Worm (Caenorhabditis elegans) whole organism, young adult: ENCODE measurements around the gene sart-3.

ENCODE experiments used
- B0019.2 ChIP-seq: fragments of 200-800 bp; sonication (Bioruptor generic); conservative IDR thresholded peaks from 2 replicates; pipeline ENCODE4 v1.3.6; 2022; ENCODE audit warnings: missing genetic modification reagents, missing genetic modification characterization, missing compliant biosample characterization
- C06A6.2 ChIP-seq: fragments of 200-800 bp; sonication (Bioruptor generic); conservative IDR thresholded peaks from 2 replicates; pipeline ENCODE4 v1.3.6; 2022; ENCODE audit warnings: missing genetic modification characterization, missing compliant biosample characterization
- D2030.7 ChIP-seq: fragments of 200-800 bp; sonication (Bioruptor generic); IDR thresholded peaks from 2 replicates; pipeline ENCODE4 v1.3.6; 2022; ENCODE audit warnings: missing genetic modification reagents, missing genetic modification characterization, missing compliant biosample characterization
- F33H1.4 ChIP-seq: fragments of 200-800 bp; sonication (Bioruptor generic); IDR thresholded peaks from 2 replicates; pipeline ENCODE4 v1.3.6; 2022; ENCODE audit warnings: missing genetic modification reagents, missing genetic modification characterization, missing compliant biosample characterization
- F49E8.2 ChIP-seq: sonication (generic microtip); optimal IDR thresholded peaks from 3 replicates; lab custom pipeline; 2017; ENCODE audit warnings: missing genetic modification characterization, mild to moderate bottlenecking, missing compliant biosample characterization, antibody characterized with exemption, moderate library complexity; ENCODE audit not compliant: insufficient read depth
- F57C9.4 ChIP-seq: sonication (generic microtip); optimal IDR thresholded peaks from 2 replicates; lab custom pipeline; 2017; ENCODE audit warnings: mild to moderate bottlenecking, missing genetic modification characterization, missing compliant biosample characterization
- T07F8.4 ChIP-seq: sonication (generic microtip); optimal IDR thresholded peaks from 2 replicates; lab custom pipeline; 2016; ENCODE audit warnings: mild to moderate bottlenecking, missing genetic modification characterization, moderate library complexity, missing compliant biosample characterization
- Y67H2A.10 ChIP-seq: fragments of 200-800 bp; sonication (Bioruptor generic); conservative IDR thresholded peaks from 2 replicates; pipeline ENCODE4 v1.3.6; 2022; ENCODE audit warnings: missing genetic modification reagents, missing genetic modification characterization, missing compliant biosample characterization
- ama-1 ChIP-seq, 3 experiments: fragments of 150-350 bp in 1 of 3; sonication (generic microtip) in 2 of 3; optimal IDR thresholded peaks; 2 replicates each; lab custom pipeline; 2014 to 2018; ENCODE audit warnings: missing biosample characterization in 2 of 3, missing genetic modification characterization in 2 of 3, missing genetic modification reagents in 2 of 3
- aptf-2 ChIP-seq: fragments of 200-800 bp; sonication (Bioruptor generic); conservative IDR thresholded peaks from 2 replicates; pipeline ENCODE4 v1.3.6; 2022; ENCODE audit warnings: missing genetic modification reagents, missing genetic modification characterization, missing compliant biosample characterization
- aptf-3 ChIP-seq: fragments of 200-800 bp; sonication (Bioruptor generic); IDR thresholded peaks from 2 replicates; pipeline ENCODE4 v1.3.6; 2022; ENCODE audit warnings: missing genetic modification characterization, missing compliant biosample characterization
- athp-1 ChIP-seq: sonication (generic microtip); optimal IDR thresholded peaks from 2 replicates; lab custom pipeline; 2017; ENCODE audit warnings: mild to moderate bottlenecking, missing genetic modification characterization, missing compliant biosample characterization
- attf-6 ChIP-seq: fragments of 200-800 bp; sonication (Bioruptor generic); IDR thresholded peaks from 2 replicates; pipeline ENCODE4 v1.3.6; 2022; ENCODE audit warnings: missing genetic modification reagents, missing genetic modification characterization, missing compliant biosample characterization
- ccch-3 ChIP-seq: fragments of 200-800 bp; sonication (Bioruptor generic); optimal IDR thresholded peaks from 2 replicates; lab custom pipeline; 2018; ENCODE audit warnings: mild to moderate bottlenecking, missing genetic modification characterization, missing compliant biosample characterization
- cebp-2 ChIP-seq: fragments of 200-800 bp; sonication (Bioruptor generic); IDR thresholded peaks from 2 replicates; pipeline ENCODE4 v1.3.6; 2022; ENCODE audit warnings: missing genetic modification characterization, missing compliant biosample characterization
- ceh-100 ChIP-seq: fragments of 200-800 bp; sonication (Bioruptor generic); IDR thresholded peaks from 2 replicates; pipeline ENCODE4 v1.3.6; 2022; ENCODE audit warnings: missing genetic modification reagents, missing genetic modification characterization, missing compliant biosample characterization
- ceh-40 ChIP-seq: fragments of 200-800 bp; sonication (Bioruptor generic); IDR thresholded peaks from 2 replicates; pipeline ENCODE4 v1.3.6; 2022; ENCODE audit warnings: missing genetic modification characterization, missing compliant biosample characterization
- ceh-58 ChIP-seq: fragments of 200-800 bp; sonication (Bioruptor generic); IDR thresholded peaks from 2 replicates; pipeline ENCODE4 v1.3.6; 2022; ENCODE audit warnings: missing genetic modification characterization, missing compliant biosample characterization
- chd-7 ChIP-seq: sonication (generic microtip); optimal IDR thresholded peaks from 2 replicates; lab custom pipeline; 2016; ENCODE audit warnings: mild to moderate bottlenecking, missing genetic modification characterization, moderate library complexity, missing compliant biosample characterization
- egl-44 ChIP-seq: fragments of 200-800 bp; sonication (Bioruptor generic); IDR thresholded peaks from 2 replicates; pipeline ENCODE4 v1.3.6; 2022; ENCODE audit warnings: missing genetic modification reagents, missing genetic modification characterization, missing compliant biosample characterization
- ekl-4 ChIP-seq: fragments of 200-800 bp; sonication (Bioruptor generic); IDR thresholded peaks from 2 replicates; pipeline ENCODE4 v1.3.6; 2022; ENCODE audit warnings: missing genetic modification reagents, missing genetic modification characterization, missing compliant biosample characterization
- hmg-1.2 ChIP-seq: fragments of 200-800 bp; sonication (Bioruptor generic); IDR thresholded peaks from 2 replicates; pipeline ENCODE4 v1.3.6; 2022; ENCODE audit warnings: missing genetic modification reagents, missing genetic modification characterization, missing compliant biosample characterization
- hrde-1 ChIP-seq: sonication (generic microtip); optimal IDR thresholded peaks from 2 replicates; lab custom pipeline; 2016; ENCODE audit warnings: missing genetic modification characterization, mild to moderate bottlenecking, missing compliant biosample characterization, moderate library complexity, missing genotype, missing genetic modification reagents, borderline replicate concordance
- hsf-1 ChIP-seq: fragments of 200-800 bp; sonication (Bioruptor generic); IDR thresholded peaks from 2 replicates; pipeline ENCODE4 v1.3.6; 2022; ENCODE audit warnings: missing genetic modification reagents, missing genetic modification characterization, missing compliant biosample characterization
- let-607 ChIP-seq, 2 experiments: fragments of 200-800 bp in 1 of 2; sonication (Bioruptor generic) in 1 of 2; sonication (generic microtip) in 1 of 2; optimal IDR thresholded peaks; 2 replicates each; lab custom pipeline; 2016 to 2018; ENCODE audit warnings: mild to moderate bottlenecking in 2 of 2, missing compliant biosample characterization in 2 of 2, missing genetic modification characterization in 2 of 2, moderate library complexity in 2 of 2, missing genotype in 1 of 2
- lin-26 ChIP-seq: fragments of 200-800 bp; sonication (Bioruptor generic); IDR thresholded peaks from 2 replicates; pipeline ENCODE4 v1.3.6; 2022; ENCODE audit warnings: missing genetic modification reagents, missing genetic modification characterization, missing compliant biosample characterization
- lin-54 ChIP-seq: fragments of 200-800 bp; sonication (Bioruptor generic); optimal IDR thresholded peaks from 2 replicates; lab custom pipeline; 2018; ENCODE audit warnings: mild to moderate bottlenecking, missing genetic modification characterization, missing compliant biosample characterization
- lsl-1 ChIP-seq: fragments of 200-800 bp; sonication (Bioruptor generic); optimal IDR thresholded peaks from 2 replicates; lab custom pipeline; 2018; ENCODE audit warnings: mild to moderate bottlenecking, missing genetic modification characterization, moderate library complexity, missing compliant biosample characterization
- madf-3 ChIP-seq: fragments of 200-800 bp; sonication (Bioruptor generic); IDR thresholded peaks from 2 replicates; pipeline ENCODE4 v1.3.6; 2022; ENCODE audit warnings: missing genetic modification reagents, missing genetic modification characterization, missing compliant biosample characterization
- mcd-1 ChIP-seq: fragments of 200-800 bp; sonication (Bioruptor generic); IDR thresholded peaks from 2 replicates; pipeline ENCODE4 v1.3.6; 2022; ENCODE audit warnings: missing genetic modification reagents, missing genetic modification characterization, missing compliant biosample characterization
- mes-4 ChIP-seq: sonication (generic microtip); optimal IDR thresholded peaks from 2 replicates; lab custom pipeline; 2016; ENCODE audit warnings: missing genotype, missing genetic modification characterization, missing compliant biosample characterization
- mxl-1 ChIP-seq: sonication (generic microtip); optimal IDR thresholded peaks from 2 replicates; lab custom pipeline; 2016; ENCODE audit warnings: missing genetic modification characterization, missing compliant biosample characterization
- nfyb-1 ChIP-seq: fragments of 200-800 bp; sonication (Bioruptor generic); IDR thresholded peaks from 2 replicates; pipeline ENCODE4 v1.3.6; 2022; ENCODE audit warnings: missing genetic modification reagents, missing genetic modification characterization, missing compliant biosample characterization
- nhr-27 ChIP-seq: fragments of 200-800 bp; sonication (Bioruptor generic); optimal IDR thresholded peaks from 2 replicates; lab custom pipeline; 2018; ENCODE audit warnings: mild to moderate bottlenecking, missing genetic modification characterization, moderate library complexity, missing compliant biosample characterization
- nhr-90 ChIP-seq: sonication (generic microtip); optimal IDR thresholded peaks from 2 replicates; lab custom pipeline; 2016; ENCODE audit warnings: missing genotype, mild to moderate bottlenecking, missing genetic modification characterization, missing compliant biosample characterization
- pbrm-1 ChIP-seq: fragments of 200-800 bp; sonication (Bioruptor generic); IDR thresholded peaks from 2 replicates; pipeline ENCODE4 v1.3.6; 2022; ENCODE audit warnings: missing genetic modification reagents, missing genetic modification characterization, missing compliant biosample characterization
- rcor-1 ChIP-seq: fragments of 200-800 bp; sonication (Bioruptor generic); IDR thresholded peaks from 2 replicates; pipeline ENCODE4 v1.3.6; 2022; ENCODE audit warnings: missing genetic modification reagents, missing genetic modification characterization, missing compliant biosample characterization
- rec-8 ChIP-seq, 2 experiments: sonication (generic microtip); optimal IDR thresholded peaks; 2 replicates each; lab custom pipeline; 2016; ENCODE audit warnings: mild to moderate bottlenecking in 2 of 2, missing genetic modification characterization in 2 of 2, missing genetic modification reagents in 2 of 2, missing genotype in 2 of 2, missing biosample characterization in 1 of 2, missing compliant biosample characterization in 1 of 2, moderate library complexity in 1 of 2
- repo-1 ChIP-seq: sonication (generic microtip); optimal IDR thresholded peaks from 2 replicates; lab custom pipeline; 2017; ENCODE audit warnings: mild to moderate bottlenecking, missing genetic modification characterization, missing compliant biosample characterization
- sea-2 ChIP-seq: fragments of 200-800 bp; sonication (Bioruptor generic); IDR thresholded peaks from 2 replicates; pipeline ENCODE4 v1.3.6; 2022; ENCODE audit warnings: missing genetic modification characterization, missing compliant biosample characterization
- snpc-1.3 ChIP-seq: sonication (generic microtip); optimal IDR thresholded peaks from 2 replicates; lab custom pipeline; 2017; ENCODE audit warnings: missing genetic modification characterization, mild to moderate bottlenecking, missing compliant biosample characterization, antibody characterized with exemption, moderate library complexity, missing genotype, missing genetic modification reagents; ENCODE audit not compliant: insufficient read depth
- snpc-3.4 ChIP-seq: sonication (generic microtip); optimal IDR thresholded peaks from 2 replicates; lab custom pipeline; 2017; ENCODE audit warnings: missing genetic modification characterization, mild to moderate bottlenecking, missing compliant biosample characterization, antibody characterized with exemption, moderate library complexity, missing genotype, missing genetic modification reagents
- somi-1 ChIP-seq: fragments of 200-800 bp; sonication (Bioruptor generic); optimal IDR thresholded peaks from 2 replicates; lab custom pipeline; 2018; ENCODE audit warnings: mild to moderate bottlenecking, missing genetic modification characterization, missing compliant biosample characterization
- ztf-3 ChIP-seq: fragments of 200-800 bp; sonication (Bioruptor generic); optimal IDR thresholded peaks from 2 replicates; lab custom pipeline; 2018; ENCODE audit warnings: mild to moderate bottlenecking, missing genetic modification characterization, missing compliant biosample characterization
- ztf-6 ChIP-seq: fragments of 200-800 bp; sonication (Bioruptor generic); IDR thresholded peaks from 2 replicates; pipeline ENCODE4 v1.3.6; 2022; ENCODE audit warnings: missing genetic modification reagents, missing genetic modification characterization, missing compliant biosample characterization

The sart-3 gene

DNA sequence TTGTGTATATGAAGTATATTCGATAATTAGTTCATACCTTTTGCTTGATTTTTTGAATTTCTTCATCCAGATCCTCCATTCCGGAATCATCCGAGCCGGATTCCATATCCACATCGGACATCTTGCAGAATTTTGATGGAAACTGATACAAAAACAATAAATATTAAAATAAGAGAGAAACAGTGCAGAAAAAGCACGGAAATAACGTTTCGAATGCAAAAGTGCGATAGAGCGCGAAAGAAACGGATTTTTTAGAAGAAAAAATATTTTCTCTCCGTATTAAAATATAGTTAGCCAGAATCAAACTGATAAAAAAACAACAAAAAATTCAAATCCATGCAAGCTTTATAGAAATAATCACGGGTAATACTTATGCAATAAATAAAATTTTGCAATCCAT is at the start of gene sart-3:
TSS of gene sart-3 (minus strand) at position 219 of the 400 bp plus-strand sequence.
- TF ChIP-seq ama-1 (optimal IDR thresholded peaks at IDR 0.05; lab: Kevin White, UChicago) (no peak), ama-1 (GFP tag; optimal IDR thresholded peaks at IDR 0.05; lab: Kevin White, UChicago) (peak in 1 of 2 experiments; percentile 73), sea-2 (GFP tag; lab: Robert Waterston, UW) (no peak), hrde-1 (tag; lab: Kevin White, UChicago) (peak; percentile 45), let-607 (tag; optimal IDR thresholded peaks at IDR 0.05; lab: Kevin White, UChicago) (no peak), rcor-1 (GFP tag; lab: Robert Waterston, UW) (no peak), lin-54 (GFP tag; lab: Kevin White, UChicago) (peak; percentile 5), ceh-100 (no peak)

DNA sequence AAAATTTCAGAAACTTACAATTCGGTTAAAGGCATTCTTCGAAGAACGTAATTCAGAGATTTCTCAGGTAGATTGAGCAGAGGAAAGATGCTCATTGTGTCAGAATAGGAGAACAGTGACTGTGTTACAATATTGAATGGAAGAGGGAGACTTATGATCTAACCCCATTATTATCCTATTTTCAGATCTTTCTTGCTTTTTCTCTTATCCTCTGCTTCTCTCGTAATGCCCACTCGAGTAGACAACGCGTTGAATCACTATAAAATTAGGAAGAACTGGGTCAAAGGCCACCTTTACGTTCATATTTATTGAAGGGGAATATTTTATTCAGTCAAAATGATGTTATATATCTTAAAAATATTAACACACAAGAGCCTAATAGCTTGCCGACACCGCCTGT is 46.5 kb upstream of the sart-3 start, which contains the start of gene fbxb-76:
TSS of gene fbxb-76 (minus strand) at position 101 of the 400 bp plus-strand sequence.
- TF ChIP-seq aptf-3 (no peak), mxl-1 (tag; lab: Kevin White, UChicago) (no peak), ccch-3 (no peak), snpc-1.3 (tag; lab: Kevin White, UChicago) (no peak), lin-26 (GFP tag; lab: Robert Waterston, UW) (no peak), D2030.7 (GFP tag; lab: Robert Waterston, UW) (no peak), attf-6 (GFP tag; lab: Robert Waterston, UW) (no peak), hmg-1.2 (GFP tag; lab: Robert Waterston, UW) (no peak), B0019.2 (GFP tag; lab: Robert Waterston, UW) (no peak), ztf-3 (GFP tag; lab: Kevin White, UChicago) (no peak), T07F8.4 (no peak), cebp-2 (no peak), hsf-1 (GFP tag; lab: Robert Waterston, UW) (no peak), ceh-58 (no peak), rec-8 (tag; optimal IDR thresholded peaks at IDR 0.05; lab: Kevin White, UChicago) (no peak), C06A6.2 (GFP tag; lab: Robert Waterston, UW) (no peak), sea-2 (GFP tag; lab: Robert Waterston, UW) (no peak)

DNA sequence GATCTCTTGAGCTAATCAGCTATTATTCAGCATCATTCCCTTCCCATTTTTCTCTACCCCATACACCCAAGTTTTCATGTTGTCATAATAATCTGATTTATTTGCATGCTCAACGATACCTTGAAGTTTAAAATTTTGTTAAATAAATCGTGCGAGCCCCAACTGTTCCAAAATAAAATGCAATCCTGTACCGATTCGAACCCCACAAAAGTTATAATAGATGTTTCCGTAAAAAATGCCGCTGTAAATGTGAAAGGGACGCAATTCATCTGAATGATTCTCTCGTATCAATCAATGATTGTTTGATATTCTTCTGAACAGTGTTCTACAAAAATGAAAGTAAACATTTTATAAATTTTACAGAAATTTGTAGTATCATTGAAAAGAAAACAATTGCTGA is 44.7 kb upstream of the sart-3 start:
- TF ChIP-seq repo-1 (peak; percentile 55), F49E8.2 (tag; lab: Kevin White, UChicago) (peak; percentile 76), F33H1.4 (GFP tag; lab: Robert Waterston, UW) (no peak; the same call in 1 of the 2 replicates), nfyb-1 (GFP tag; lab: Robert Waterston, UW) (no peak), chd-7 (tag; lab: Kevin White, UChicago) (no peak), egl-44 (GFP tag; lab: Robert Waterston, UW) (0 out of 2 replicates have a peak, but pooled peaks have one; percentile 55), athp-1 (tag; lab: Kevin White, UChicago) (peak; percentile 37), madf-3 (GFP tag; lab: Robert Waterston, UW) (peak; percentile 82), ccch-3 (no peak), aptf-3 (no peak), lsl-1 (peak; percentile 57), somi-1 (GFP tag; lab: Kevin White, UChicago) (no peak), ekl-4 (GFP tag; lab: Robert Waterston, UW) (peak; percentile 88), ceh-40 (GFP tag; lab: Robert Waterston, UW) (peak; percentile 68; the same call in 1 of the 2 replicates), nhr-27 (tag; lab: Kevin White, UChicago) (peak; percentile 11), pbrm-1 (GFP tag; lab: Robert Waterston, UW) (no peak), aptf-2 (GFP tag; lab: Robert Waterston, UW) (no peak), F57C9.4 (no peak), nhr-90 (tag; lab: Kevin White, UChicago) (no peak), snpc-3.4 (tag; lab: Kevin White, UChicago) (peak; percentile 60), mes-4 (tag; lab: Kevin White, UChicago) (peak; percentile 52), mcd-1 (GFP tag; lab: Robert Waterston, UW) (no peak), ztf-6 (GFP tag; lab: Robert Waterston, UW) (no peak), Y67H2A.10 (GFP tag; lab: Robert Waterston, UW) (no peak), attf-6 (GFP tag; lab: Robert Waterston, UW) (peak; percentile 86)
